Fruit fly (Drosophila melanogaster) whole organism, prepupa: ENCODE data around the gene CG32302.

Experiments used
- Blimp-1 ChIP-seq: fragments of 200-800 bp; sonication (Bioruptor generic); optimal IDR thresholded peaks from 3 replicates; lab custom pipeline; 2017; ENCODE audit warnings: missing biosample characterization, missing genetic modification characterization, mild to moderate bottlenecking, moderate library complexity, missing genetic modification reagents
- CG10631 ChIP-seq: fragments of 200-800 bp; sonication (Bioruptor generic); optimal IDR thresholded peaks from 2 replicates; lab custom pipeline; 2016; ENCODE audit warnings: missing biosample characterization, missing genetic modification characterization
- CG11294 ChIP-seq: fragments of 200-800 bp; sonication (Bioruptor generic); IDR thresholded peaks from 2 replicates; pipeline ENCODE4 v1.3.6; 2022; ENCODE audit warnings: missing biosample characterization, missing genetic modification characterization
- CG11762 ChIP-seq: fragments of 200-800 bp; sonication (Bioruptor generic); optimal IDR thresholded peaks from 3 replicates; lab custom pipeline; 2016; ENCODE audit warnings: missing biosample characterization, missing genetic modification characterization; ENCODE audit not compliant: insufficient read depth
- CG11902 ChIP-seq: fragments of 200-800 bp; sonication (Bioruptor generic); optimal IDR thresholded peaks from 3 replicates; lab custom pipeline; 2016; ENCODE audit warnings: missing biosample characterization, missing genetic modification characterization
- CG15336 ChIP-seq: fragments of 200-800 bp; sonication (Bioruptor generic); IDR thresholded peaks from 2 replicates; pipeline ENCODE4 v1.3.6; 2022; ENCODE audit warnings: missing biosample characterization, missing genetic modification characterization
- CG1621 ChIP-seq: fragments of 200-800 bp; sonication (Bioruptor generic); optimal IDR thresholded peaks from 3 replicates; lab custom pipeline; 2018; ENCODE audit warnings: missing biosample characterization, mild to moderate bottlenecking, missing genetic modification characterization
- CG16779 ChIP-seq: fragments of 200-800 bp; sonication (Bioruptor generic); optimal IDR thresholded peaks from 3 replicates; lab custom pipeline; 2017; ENCODE audit warnings: missing biosample characterization, mild to moderate bottlenecking, missing genetic modification characterization
- CG3032 ChIP-seq: fragments of 200-800 bp; optimal IDR thresholded peaks from 2 replicates; lab custom pipeline; 2019; ENCODE audit warnings: missing biosample characterization, mild to moderate bottlenecking, missing genetic modification characterization, moderate library complexity
- CG31627 ChIP-seq: fragments of 200-800 bp; sonication (Bioruptor generic); optimal IDR thresholded peaks from 3 replicates; lab custom pipeline; 2016; ENCODE audit warnings: missing biosample characterization, missing genetic modification characterization
- CG3919 ChIP-seq: fragments of 200-800 bp; sonication (Bioruptor generic); optimal IDR thresholded peaks from 3 replicates; lab custom pipeline; 2016; ENCODE audit warnings: missing biosample characterization, missing genetic modification characterization
- CG4318 ChIP-seq: fragments of 200-800 bp; sonication (Bioruptor generic); optimal IDR thresholded peaks from 3 replicates; lab custom pipeline; 2017; ENCODE audit warnings: missing biosample characterization, mild to moderate bottlenecking, missing genetic modification characterization
- CG6163 ChIP-seq: fragments of 200-800 bp; sonication (Bioruptor generic); IDR thresholded peaks from 3 replicates; pipeline ENCODE4 v1.3.6; 2022; ENCODE audit warnings: missing biosample characterization, missing genetic modification characterization
- CG6276 ChIP-seq: fragments of 200-800 bp; sonication (Bioruptor generic); optimal IDR thresholded peaks from 2 replicates; lab custom pipeline; 2017; ENCODE audit warnings: missing biosample characterization, mild to moderate bottlenecking, missing genetic modification characterization
- CG6792 ChIP-seq: fragments of 200-800 bp; sonication (Bioruptor generic); optimal IDR thresholded peaks from 3 replicates; lab custom pipeline; 2016; ENCODE audit warnings: missing biosample characterization, missing genetic modification characterization
- CG6808 ChIP-seq: fragments of 200-800 bp; sonication (Bioruptor generic); optimal IDR thresholded peaks from 3 replicates; lab custom pipeline; 2017; ENCODE audit warnings: missing biosample characterization, missing genetic modification characterization, mild to moderate bottlenecking, moderate library complexity, missing genetic modification reagents
- CG6854 ChIP-seq: fragments of 200-800 bp; sonication (Bioruptor generic); optimal IDR thresholded peaks from 2 replicates; lab custom pipeline; 2017; ENCODE audit warnings: missing biosample characterization, mild to moderate bottlenecking, missing genetic modification characterization
- CG7368 ChIP-seq: fragments of 200-800 bp; sonication (Bioruptor generic); optimal IDR thresholded peaks from 3 replicates; lab custom pipeline; 2016; ENCODE audit warnings: missing biosample characterization, missing genetic modification characterization
- CG8119 ChIP-seq: fragments of 200-800 bp; sonication (Bioruptor generic); IDR thresholded peaks from 3 replicates; pipeline ENCODE4 v1.3.6; 2022; ENCODE audit warnings: missing biosample characterization, missing genetic modification characterization
- CG8632 ChIP-seq: fragments of 200-800 bp; sonication (Bioruptor generic); optimal IDR thresholded peaks from 3 replicates; lab custom pipeline; 2016; ENCODE audit warnings: missing biosample characterization, missing genetic modification characterization
- Eip75B ChIP-seq: fragments of 200-800 bp; sonication (Bioruptor generic); optimal IDR thresholded peaks from 3 replicates; lab custom pipeline; 2016; ENCODE audit warnings: missing biosample characterization, missing genetic modification characterization
- Eip78C ChIP-seq: fragments of 200-800 bp; sonication (Bioruptor generic); peaks from one replicate; lab custom pipeline; 2016; ENCODE audit warnings: missing biosample characterization, missing genetic modification characterization
- Eip93F ChIP-seq: fragments of 200-800 bp; sonication (Bioruptor generic); optimal IDR thresholded peaks from 2 replicates; lab custom pipeline; 2016; ENCODE audit warnings: missing biosample characterization, mild to moderate bottlenecking, missing genetic modification characterization
- Ets21C ChIP-seq: fragments of 200-800 bp; sonication (Bioruptor generic); optimal IDR thresholded peaks from 3 replicates; lab custom pipeline; 2016; ENCODE audit warnings: missing biosample characterization, missing genetic modification characterization
- Ets96B ChIP-seq: fragments of 200-800 bp; optimal IDR thresholded peaks from 2 replicates; lab custom pipeline; 2019; ENCODE audit warnings: missing biosample characterization, mild to moderate bottlenecking, missing genetic modification characterization, moderate library complexity
- Gug ChIP-seq: fragments of 200-800 bp; sonication (Bioruptor generic); IDR thresholded peaks from 2 replicates; pipeline ENCODE4 v1.3.6; 2022; ENCODE audit warnings: missing biosample characterization, missing genetic modification characterization
- Hr38 ChIP-seq: sonication (Bioruptor generic); optimal IDR thresholded peaks from 2 replicates; lab custom pipeline; 2016; ENCODE audit warnings: missing biosample characterization, missing genetic modification characterization
- Hr39 ChIP-seq: fragments of 200-800 bp; sonication (Bioruptor generic); optimal IDR thresholded peaks from 2 replicates; lab custom pipeline; 2016; ENCODE audit warnings: missing biosample characterization, missing genetic modification characterization
- Hr4 ChIP-seq: fragments of 200-800 bp; sonication (Bioruptor generic); optimal IDR thresholded peaks from 3 replicates; lab custom pipeline; 2016; ENCODE audit warnings: missing biosample characterization, missing genetic modification characterization
- Lpt ChIP-seq: fragments of 200-800 bp; sonication (Bioruptor generic); optimal IDR thresholded peaks from 3 replicates; lab custom pipeline; 2016; ENCODE audit warnings: missing biosample characterization, missing genetic modification characterization
- Met ChIP-seq: fragments of 200-800 bp; sonication (Bioruptor generic); optimal IDR thresholded peaks from 3 replicates; lab custom pipeline; 2016; ENCODE audit warnings: missing biosample characterization, missing genetic modification characterization
- OdsH ChIP-seq: fragments of 200-800 bp; sonication (Bioruptor generic); optimal IDR thresholded peaks from 3 replicates; lab custom pipeline; 2016; ENCODE audit warnings: missing biosample characterization, missing genetic modification characterization
- Smox ChIP-seq: fragments of 200-800 bp; sonication (Bioruptor generic); optimal IDR thresholded peaks from 3 replicates; lab custom pipeline; 2016; ENCODE audit warnings: missing biosample characterization, missing genetic modification characterization
- Sox102F ChIP-seq: fragments of 200-800 bp; sonication (Bioruptor generic); optimal IDR thresholded peaks from 2 replicates; lab custom pipeline; 2016; ENCODE audit warnings: missing biosample characterization, mild to moderate bottlenecking, missing genetic modification characterization
- Sox14 ChIP-seq: fragments of 200-800 bp; sonication (Bioruptor generic); optimal IDR thresholded peaks from 3 replicates; lab custom pipeline; 2016; ENCODE audit warnings: missing biosample characterization, missing genetic modification characterization
- Sox15 ChIP-seq: fragments of 200-800 bp; sonication (Bioruptor generic); optimal IDR thresholded peaks from 3 replicates; lab custom pipeline; 2016; ENCODE audit warnings: missing biosample characterization, missing genetic modification characterization
- achi ChIP-seq: fragments of 200-800 bp; sonication (Bioruptor generic); optimal IDR thresholded peaks from 3 replicates; lab custom pipeline; 2016; ENCODE audit warnings: missing biosample characterization, missing genetic modification characterization
- acj6 ChIP-seq: fragments of 200-800 bp; sonication (Bioruptor generic); optimal IDR thresholded peaks from 3 replicates; lab custom pipeline; 2016; ENCODE audit warnings: missing biosample characterization, missing genetic modification characterization
- cyc ChIP-seq: fragments of 200-800 bp; sonication (Bioruptor generic); optimal IDR thresholded peaks from 3 replicates; lab custom pipeline; 2016; ENCODE audit warnings: missing biosample characterization, missing genetic modification characterization
- eg ChIP-seq: fragments of 200-800 bp; sonication (Bioruptor generic); IDR thresholded peaks from 3 replicates; pipeline ENCODE4 v1.3.6; 2022; ENCODE audit warnings: missing biosample characterization, missing genetic modification characterization
- esn ChIP-seq: fragments of 200-800 bp; sonication (Bioruptor generic); optimal IDR thresholded peaks from 2 replicates; lab custom pipeline; 2016; ENCODE audit warnings: missing biosample characterization, mild to moderate bottlenecking, missing genetic modification characterization, moderate library complexity
- fd59A ChIP-seq: fragments of 200-800 bp; sonication (Bioruptor generic); optimal IDR thresholded peaks from 2 replicates; lab custom pipeline; 2017; ENCODE audit warnings: missing biosample characterization, mild to moderate bottlenecking, missing genetic modification characterization, missing genetic modification reagents
- fd85E ChIP-seq: fragments of 200-800 bp; sonication (Bioruptor generic); optimal IDR thresholded peaks from 3 replicates; lab custom pipeline; 2016; ENCODE audit warnings: missing biosample characterization, missing genetic modification characterization
- fkh ChIP-seq: fragments of 200-800 bp; sonication (Bioruptor generic); optimal IDR thresholded peaks from 3 replicates; lab custom pipeline; 2017; ENCODE audit warnings: missing biosample characterization, mild to moderate bottlenecking, missing genetic modification characterization, moderate library complexity
- lz ChIP-seq: fragments of 200-800 bp; sonication (Bioruptor generic); optimal IDR thresholded peaks from 3 replicates; lab custom pipeline; 2016; ENCODE audit warnings: missing biosample characterization, missing genetic modification characterization
- net ChIP-seq: fragments of 200-800 bp; sonication (Bioruptor generic); optimal IDR thresholded peaks from 3 replicates; lab custom pipeline; 2016; ENCODE audit warnings: missing biosample characterization, missing genetic modification characterization
- salr ChIP-seq, 2 experiments: fragments of 200-800 bp; sonication (Bioruptor generic); optimal IDR thresholded peaks; 3 replicates each; lab custom pipeline; 2016 to 2018; ENCODE audit warnings: missing biosample characterization in 2 of 2, missing genetic modification characterization in 2 of 2, mild to moderate bottlenecking in 1 of 2
- spab ChIP-seq: fragments of 200-800 bp; sonication (Bioruptor generic); optimal IDR thresholded peaks from 2 replicates; lab custom pipeline; 2017; ENCODE audit warnings: missing biosample characterization, mild to moderate bottlenecking, missing genetic modification characterization, missing genetic modification reagents
- ss ChIP-seq, 2 experiments: fragments of 200-800 bp; sonication (Bioruptor generic); optimal IDR thresholded peaks; 2 replicates in 1 of 2; 3 replicates in 1 of 2; lab custom pipeline; 2017 to 2018; ENCODE audit warnings: mild to moderate bottlenecking in 2 of 2, missing biosample characterization in 2 of 2, missing genetic modification characterization in 2 of 2, moderate library complexity in 1 of 2
- svp ChIP-seq: fragments of 200-800 bp; sonication (Bioruptor generic); peaks from one replicate; lab custom pipeline; 2016; ENCODE audit warnings: missing biosample characterization, missing genetic modification characterization
- topi ChIP-seq: fragments of 200-800 bp; sonication (Bioruptor generic); optimal IDR thresholded peaks from 3 replicates; lab custom pipeline; 2016; ENCODE audit warnings: missing biosample characterization, missing genetic modification characterization
- vri ChIP-seq: fragments of 200-800 bp; sonication (Bioruptor generic); optimal IDR thresholded peaks from 3 replicates; lab custom pipeline; 2016; ENCODE audit warnings: missing biosample characterization, mild to moderate bottlenecking, missing genetic modification characterization

The CG32302 gene

DNA sequence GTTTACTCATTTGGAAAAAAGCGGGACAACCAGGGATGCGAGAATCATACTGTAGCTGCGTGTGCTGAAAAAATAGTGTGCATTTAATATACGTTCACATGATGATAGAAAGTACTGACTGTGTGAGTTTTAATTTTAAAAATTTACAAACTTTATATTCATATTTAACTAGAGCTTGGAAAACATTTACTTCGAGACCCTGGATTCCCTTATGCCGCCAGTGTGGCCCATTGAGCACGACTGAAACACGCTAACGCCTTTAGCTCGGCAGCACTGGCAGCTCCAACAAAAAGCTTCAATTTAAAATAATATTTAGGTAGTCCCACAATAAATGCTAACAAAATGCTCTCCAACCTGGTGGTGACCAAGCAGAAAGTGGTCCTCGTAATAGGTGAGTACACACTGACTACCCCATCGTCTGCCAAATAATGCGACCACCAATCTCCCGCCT, 11.2 kb upstream of the CG32302 start, which contains the start of the genes CG1275 and Elp5:
Gene CG1275, minus strand, starts transcription at position 12 of the 451 bp plus-strand sequence.
Gene Elp5, plus strand, starts transcription at position 45 of the 451 bp plus-strand sequence.
- peak; percentile 100 for TF ChIP-seq svp (GFP tag; lab: Kevin White, UChicago)
- peak; percentile 99 for TF ChIP-seq OdsH (GFP tag; lab: Kevin White, UChicago)
- TF ChIP-seq CG11294 (GFP tag; lab: Robert Waterston, UW) = peak; percentile 99
- TF ChIP-seq fd85E = peak; percentile 85
- peak; percentile 99 for TF ChIP-seq Lpt (GFP tag; lab: Kevin White, UChicago)
- TF ChIP-seq Blimp-1 (GFP tag; lab: Kevin White, UChicago) = peak; percentile 95
- peak; percentile 99 for TF ChIP-seq CG15336
- TF ChIP-seq CG10631 (GFP tag; lab: Kevin White, UChicago) = peak; percentile 99
- TF ChIP-seq Gug = peak; percentile 99
- TF ChIP-seq CG6276 (GFP tag; lab: Kevin White, UChicago) = peak; percentile 95
- peak; percentile 99 for TF ChIP-seq Hr39 (GFP tag; lab: Kevin White, UChicago)
- TF ChIP-seq salr (GFP tag; optimal IDR thresholded peaks at IDR 0.05; lab: Kevin White, UChicago) = peak; percentile 97 to 98
- TF ChIP-seq lz = peak; percentile 99
- peak; percentile 98 for TF ChIP-seq Ets21C
- peak; percentile 99 for TF ChIP-seq Met (GFP tag; lab: Kevin White, UChicago)
- peak; percentile 98 for TF ChIP-seq CG3919 (GFP tag; lab: Kevin White, UChicago)
- TF ChIP-seq Eip93F (GFP tag; lab: Kevin White, UChicago) = peak; percentile 95
- TF ChIP-seq CG11762 (GFP tag; lab: Kevin White, UChicago) = peak; percentile 95
- peak; percentile 94 for TF ChIP-seq CG16779 (tag; lab: Kevin White, UChicago)
- TF ChIP-seq CG6808 (GFP tag; lab: Kevin White, UChicago) = peak; percentile 100
- peak; percentile 100 for TF ChIP-seq eg (GFP tag; lab: Robert Waterston, UW)
- TF ChIP-seq Ets96B (tag; lab: Kevin White, UChicago) = peak; percentile 96
- TF ChIP-seq CG11902 (GFP tag; lab: Kevin White, UChicago) = peak; percentile 96
- peak; percentile 98 for TF ChIP-seq CG1621
- peak; percentile 99 for TF ChIP-seq CG31627 (GFP tag; lab: Kevin White, UChicago)
- TF ChIP-seq Hr38 (GFP tag; lab: Kevin White, UChicago) = peak; percentile 88
- TF ChIP-seq Sox102F (GFP tag; lab: Kevin White, UChicago) = peak; percentile 99
- TF ChIP-seq fd59A (GFP tag; lab: Kevin White, UChicago) = peak; percentile 98
- peak; percentile 95 for TF ChIP-seq spab (GFP tag; lab: Kevin White, UChicago)
- TF ChIP-seq Sox15 (GFP tag; lab: Kevin White, UChicago) = peak; percentile 98
- TF ChIP-seq CG7368 (GFP tag; lab: Kevin White, UChicago) = peak; percentile 92
- TF ChIP-seq fkh (GFP tag; lab: Kevin White, UChicago) = peak; percentile 97
- TF ChIP-seq CG6854 (GFP tag; lab: Kevin White, UChicago) = peak; percentile 95
- TF ChIP-seq esn (GFP tag; lab: Kevin White, UChicago) = peak; percentile 99
- TF ChIP-seq Eip75B (GFP tag; lab: Kevin White, UChicago) = peak; percentile 99
- TF ChIP-seq CG3032 (tag; lab: Kevin White, UChicago) = peak; percentile 99
- peak; percentile 98 for TF ChIP-seq cyc (GFP tag; lab: Kevin White, UChicago)
- TF ChIP-seq CG8119 (GFP tag; lab: Robert Waterston, UW) = peak; percentile 99
- peak; percentile 98 for TF ChIP-seq Smox (GFP tag; lab: Kevin White, UChicago)
- peak; percentile 98 for TF ChIP-seq topi (GFP tag; lab: Kevin White, UChicago)
- peak; percentile 98 for TF ChIP-seq CG4318 (GFP tag; lab: Kevin White, UChicago)
- peak; percentile 99 for TF ChIP-seq acj6
- TF ChIP-seq achi (GFP tag; lab: Kevin White, UChicago) = peak; percentile 98
- TF ChIP-seq CG6163 (GFP tag; lab: Robert Waterston, UW) = peak; percentile 100
- TF ChIP-seq Hr4 (GFP tag; lab: Kevin White, UChicago) = peak; percentile 99
- peak; percentile 98 for TF ChIP-seq CG6792 (GFP tag; lab: Kevin White, UChicago)
- peak; percentile 99 for TF ChIP-seq Sox14 (GFP tag; lab: Kevin White, UChicago)
- peak; percentile 99 for TF ChIP-seq net (GFP tag; lab: Kevin White, UChicago)
- TF ChIP-seq vri = peak; percentile 97
- peak; percentile 95 to 99 for TF ChIP-seq ss (GFP tag; optimal IDR thresholded peaks at IDR 0.05; lab: Kevin White, UChicago)
- peak; percentile 98 for TF ChIP-seq CG8632 (GFP tag; lab: Kevin White, UChicago)
- TF ChIP-seq Eip78C = peak; percentile 100
